Worm (Caenorhabditis elegans): ENCODE measurements around the gene cutl-25.

- no peak for TF ChIP-seq ceh-63 (GFP tag; optimal IDR thresholded peaks at IDR 0.05)
- no peak for TF ChIP-seq jun-1 (tag; optimal IDR thresholded peaks at IDR 0.05)
- no peak for TF ChIP-seq fkh-10 (GFP tag; optimal IDR thresholded peaks at IDR 0.05)
- TF ChIP-seq nhr-77 (tag; optimal IDR thresholded peaks at IDR 0.05) = no peak
- no peak for TF ChIP-seq fos-1 (tag; optimal IDR thresholded peaks at IDR 0.05)
- TF ChIP-seq tbx-2 (tag; optimal IDR thresholded peaks at IDR 0.05) = no peak
- no peak for TF ChIP-seq C04F5.9 (tag; optimal IDR thresholded peaks at IDR 0.05)
- no peak for TF ChIP-seq ztf-11 (tag; optimal IDR thresholded peaks at IDR 0.05)
- TF ChIP-seq irx-1 (tag; optimal IDR thresholded peaks at IDR 0.05) = no peak
- no peak for TF ChIP-seq lsy-2 (tag; optimal IDR thresholded peaks at IDR 0.05)
- TF ChIP-seq elt-3 (tag; optimal IDR thresholded peaks at IDR 0.05) = no peak
- TF ChIP-seq lin-35 (GFP tag; optimal IDR thresholded peaks at IDR 0.05) = no peak
- TF ChIP-seq snpc-4 (tag; optimal IDR thresholded peaks at IDR 0.05) = no peak
These were observed 20.3 kb downstream of the cutl-25 start for ce11 chrIII:3026679-3027078.

Measured in whole organism, L1 larva.